Fruit fly (Drosophila melanogaster): ENCODE measurements around the gene CG15343.

Gene CG15343

dm6 chrX:8254739-8255326 is 18.8 kb downstream of the CG15343 start:
- TF ChIP-seq EcR (GFP tag; optimal IDR thresholded peaks at IDR 0.05): no peak
- no peak for TF ChIP-seq psq (optimal IDR thresholded peaks at IDR 0.05)
- TF ChIP-seq CG8478 (optimal IDR thresholded peaks at IDR 0.05): no peak
- no peak for TF ChIP-seq Dll (optimal IDR thresholded peaks at IDR 0.05)
- no peak for TF ChIP-seq pan (optimal IDR thresholded peaks at IDR 0.05)
- no peak for TF ChIP-seq usp (GFP tag; optimal IDR thresholded peaks at IDR 0.05)

dm6 chrX:8252284-8252886 is 21.2 kb downstream of the CG15343 start, which contains the start of gene CG1632:
TSS of gene CG1632 (plus strand) at chrX:8252670.
- TF ChIP-seq CG8478 (optimal IDR thresholded peaks at IDR 0.05) (no peak), psq (optimal IDR thresholded peaks at IDR 0.05) (no peak), pan (optimal IDR thresholded peaks at IDR 0.05) (no peak), usp (GFP tag; optimal IDR thresholded peaks at IDR 0.05) (no peak), EcR (GFP tag; optimal IDR thresholded peaks at IDR 0.05) (no peak), Dll (optimal IDR thresholded peaks at IDR 0.05) (no peak)

- TF ChIP-seq psq (optimal IDR thresholded peaks at IDR 0.05) (no peak), CG8478 (optimal IDR thresholded peaks at IDR 0.05) (no peak), usp (GFP tag; optimal IDR thresholded peaks at IDR 0.05) (no peak), Dll (optimal IDR thresholded peaks at IDR 0.05) (no peak), EcR (GFP tag; optimal IDR thresholded peaks at IDR 0.05) (no peak), pan (optimal IDR thresholded peaks at IDR 0.05) (no peak)
Observed at dm6 chrX:8251268-8251996, 22.2 kb downstream of the CG15343 start, which contains the start of gene ND-75. TSS of gene ND-75 (minus strand) at chrX:8251687.

dm6 chrX:8243966-8244895 is 29.4 kb downstream of the CG15343 start, which contains the start of gene sni:
TSS of gene sni (minus strand) at chrX:8244016.
- TF ChIP-seq Dll (optimal IDR thresholded peaks at IDR 0.05) (no peak), pan (optimal IDR thresholded peaks at IDR 0.05) (no peak), usp (GFP tag; optimal IDR thresholded peaks at IDR 0.05) (no peak), psq (optimal IDR thresholded peaks at IDR 0.05) (no peak), CG8478 (optimal IDR thresholded peaks at IDR 0.05) (no peak), EcR (GFP tag; optimal IDR thresholded peaks at IDR 0.05) (no peak)

- TF ChIP-seq usp (GFP tag; optimal IDR thresholded peaks at IDR 0.05): no peak
- TF ChIP-seq EcR (GFP tag; optimal IDR thresholded peaks at IDR 0.05): no peak
- no peak for TF ChIP-seq CG8478 (optimal IDR thresholded peaks at IDR 0.05)
- TF ChIP-seq pan (optimal IDR thresholded peaks at IDR 0.05): no peak
- TF ChIP-seq Dll (optimal IDR thresholded peaks at IDR 0.05): no peak
- no peak for TF ChIP-seq psq (optimal IDR thresholded peaks at IDR 0.05)
Observed at dm6 chrX:8243251-8243650, 30.4 kb downstream of the CG15343 start.

dm6 chrX:8242298-8242697 is 31.3 kb downstream of the CG15343 start, which contains the start of gene Trxr1:
TSS of gene Trxr1 (plus strand) at chrX:8242528.
- TF ChIP-seq EcR (GFP tag; optimal IDR thresholded peaks at IDR 0.05) (no peak), psq (optimal IDR thresholded peaks at IDR 0.05) (no peak), usp (GFP tag; optimal IDR thresholded peaks at IDR 0.05) (no peak), pan (optimal IDR thresholded peaks at IDR 0.05) (no peak), CG8478 (optimal IDR thresholded peaks at IDR 0.05) (no peak), Dll (optimal IDR thresholded peaks at IDR 0.05) (no peak)

- TF ChIP-seq pan (optimal IDR thresholded peaks at IDR 0.05): no peak
- no peak for TF ChIP-seq psq (optimal IDR thresholded peaks at IDR 0.05)
- no peak for TF ChIP-seq Dll (optimal IDR thresholded peaks at IDR 0.05)
- TF ChIP-seq CG8478 (optimal IDR thresholded peaks at IDR 0.05): no peak
- no peak for TF ChIP-seq usp (GFP tag; optimal IDR thresholded peaks at IDR 0.05)
- no peak for TF ChIP-seq EcR (GFP tag; optimal IDR thresholded peaks at IDR 0.05)
Observed at dm6 chrX:8240431-8240830, 33.2 kb downstream of the CG15343 start, which contains the start of gene CG2147. TSS of gene CG2147 (plus strand) at chrX:8240684.

dm6 chrX:8233915-8234565 is 39.6 kb downstream of the CG15343 start:
- TF ChIP-seq CG8478 (optimal IDR thresholded peaks at IDR 0.05) (no peak), usp (GFP tag; optimal IDR thresholded peaks at IDR 0.05) (no peak), EcR (GFP tag; optimal IDR thresholded peaks at IDR 0.05) (no peak), pan (optimal IDR thresholded peaks at IDR 0.05) (no peak), psq (optimal IDR thresholded peaks at IDR 0.05) (no peak)

dm6 chrX:8233167-8233566 is 40.4 kb downstream of the CG15343 start:
- TF ChIP-seq psq (optimal IDR thresholded peaks at IDR 0.05) (no peak), CG8478 (optimal IDR thresholded peaks at IDR 0.05) (no peak), usp (GFP tag; optimal IDR thresholded peaks at IDR 0.05) (no peak), pan (optimal IDR thresholded peaks at IDR 0.05) (no peak), Dll (optimal IDR thresholded peaks at IDR 0.05) (no peak)

- no peak for TF ChIP-seq psq (optimal IDR thresholded peaks at IDR 0.05)
- TF ChIP-seq CG8478 (optimal IDR thresholded peaks at IDR 0.05): no peak
- TF ChIP-seq Dll (optimal IDR thresholded peaks at IDR 0.05): no peak
- no peak for TF ChIP-seq pan (optimal IDR thresholded peaks at IDR 0.05)
- TF ChIP-seq EcR (GFP tag; optimal IDR thresholded peaks at IDR 0.05): no peak
Observed at dm6 chrX:8231241-8232028, 42.2 kb downstream of the CG15343 start.
